Worm (Caenorhabditis elegans): ENCODE results near the gene dmsr-3.

DNA sequence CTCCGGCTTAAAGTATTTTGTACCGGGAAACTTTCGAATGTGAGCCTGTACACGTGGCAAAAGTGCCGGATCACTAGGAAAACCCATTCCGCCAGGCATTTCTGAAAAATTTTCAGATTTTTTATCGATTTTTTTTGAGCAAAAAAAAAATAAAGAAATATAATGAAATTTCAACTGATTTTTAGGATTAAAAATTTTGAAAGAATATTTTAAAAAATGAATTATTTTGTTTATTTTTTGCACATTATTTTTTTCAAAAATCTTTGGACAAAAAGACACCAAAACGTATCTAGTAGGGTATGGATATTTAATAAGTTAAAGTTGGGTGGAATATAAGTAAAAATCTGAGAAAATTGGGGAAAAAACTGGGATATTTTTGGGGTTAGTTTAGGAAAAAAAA is 35.2 kb downstream of the dmsr-3 start, which contains the start of gene mac-1:
- TF ChIP-seq him-1 (tag; optimal IDR thresholded peaks at IDR 0.05) (no peak), dao-5 (tag; optimal IDR thresholded peaks at IDR 0.05) (no peak)
